Fruit fly (Drosophila melanogaster): ENCODE results near the gene Xrcc2.

Xrcc2 gene

dm6 chrX:18483261-18484218 is 16.4 kb upstream of the Xrcc2 start, which contains the start of gene Hayan:
TSS of gene Hayan (minus strand) at chrX:18483772.
- TF ChIP-seq dl (GFP tag; optimal IDR thresholded peaks at IDR 0.05; ENCODE audit: insufficient read depth in 1 of 2, partially characterized antibody in 2 of 2) = peak in 1 of 2 experiments; percentile 12
- no peak for TF ChIP-seq Myc (optimal IDR thresholded peaks at IDR 0.05)
- no peak for TF ChIP-seq CrebA (GFP tag; optimal IDR thresholded peaks at IDR 0.05; ENCODE audit: borderline replicate concordance)
- no peak for TF ChIP-seq OdsH (GFP tag; optimal IDR thresholded peaks at IDR 0.05)
- no peak for TF ChIP-seq ey (GFP tag; optimal IDR thresholded peaks at IDR 0.05)
- TF ChIP-seq GATAd (GFP tag; optimal IDR thresholded peaks at IDR 0.05) = no peak
- peak; percentile 79 for TF ChIP-seq Vsx2 (GFP tag; optimal IDR thresholded peaks at IDR 0.05; ENCODE audit: partially characterized antibody)
- no peak for TF ChIP-seq Abd-B (GFP tag; optimal IDR thresholded peaks at IDR 0.05)
- TF ChIP-seq Hr78 (GFP tag; optimal IDR thresholded peaks at IDR 0.05) = no peak
- no peak for TF ChIP-seq CG32264 (GFP tag; optimal IDR thresholded peaks at IDR 0.05)
- TF ChIP-seq foxo (GFP tag; optimal IDR thresholded peaks at IDR 0.05) = no peak
- no peak for TF ChIP-seq lola (GFP tag; optimal IDR thresholded peaks at IDR 0.05)
- no peak for TF ChIP-seq dsf (GFP tag; optimal IDR thresholded peaks at IDR 0.05; ENCODE audit: borderline replicate concordance)
- peak; percentile 12 for TF ChIP-seq Hr83 (GFP tag; optimal IDR thresholded peaks at IDR 0.05; ENCODE audit: poor library complexity, severe bottlenecking)
- peak; percentile 69 for TF ChIP-seq Sp1 (GFP tag; optimal IDR thresholded peaks at IDR 0.05)
- TF ChIP-seq woc (GFP tag; optimal IDR thresholded peaks at IDR 0.05) = peak; percentile 82
- no peak for TF ChIP-seq usp (GFP tag; optimal IDR thresholded peaks at IDR 0.05)
- peak; percentile 31 for TF ChIP-seq h (GFP tag; optimal IDR thresholded peaks at IDR 0.05)
- peak; percentile 45 for TF ChIP-seq fru (GFP tag; optimal IDR thresholded peaks at IDR 0.05)
- TF ChIP-seq HLH106 (tag; optimal IDR thresholded peaks at IDR 0.05) = no peak
- no peak for TF ChIP-seq jim (GFP tag; optimal IDR thresholded peaks at IDR 0.05)
- no peak for TF ChIP-seq psq (GFP tag; optimal IDR thresholded peaks at IDR 0.05)
- TF ChIP-seq brk (GFP tag; optimal IDR thresholded peaks at IDR 0.05) = no peak
- TF ChIP-seq tai (GFP tag; optimal IDR thresholded peaks at IDR 0.05) = no peak
- TF ChIP-seq Dif (GFP tag; optimal IDR thresholded peaks at IDR 0.05; ENCODE audit: partially characterized antibody) = peak; percentile 78
- TF ChIP-seq CG9705 (GFP tag; optimal IDR thresholded peaks at IDR 0.05) = no peak
- TF ChIP-seq Jra (GFP tag; optimal IDR thresholded peaks at IDR 0.05) = no peak
- TF ChIP-seq pan (optimal IDR thresholded peaks at IDR 0.05) = no peak
- no peak for TF ChIP-seq Rel (GFP tag; optimal IDR thresholded peaks at IDR 0.05)
- peak; percentile 89 for TF ChIP-seq Rel (tag; optimal IDR thresholded peaks at IDR 0.05)
- peak; percentile 53 for TF ChIP-seq br (GFP tag; optimal IDR thresholded peaks at IDR 0.05)
- no peak for TF ChIP-seq Mio (GFP tag; optimal IDR thresholded peaks at IDR 0.05)
- TF ChIP-seq rgr (GFP tag; optimal IDR thresholded peaks at IDR 0.05) = no peak
- no peak for TF ChIP-seq N (GFP tag; optimal IDR thresholded peaks at IDR 0.05)
- peak; percentile 19 for TF ChIP-seq Hnf4 (GFP tag; optimal IDR thresholded peaks at IDR 0.05)
- no peak for TF ChIP-seq sv (GFP tag; optimal IDR thresholded peaks at IDR 0.05)
- no peak for TF ChIP-seq sage (GFP tag; optimal IDR thresholded peaks at IDR 0.05)

- TF ChIP-seq Abd-B (GFP tag; optimal IDR thresholded peaks at IDR 0.05) = no peak
- peak in 1 of 2 experiments; percentile 19 for TF ChIP-seq foxo (GFP tag; optimal IDR thresholded peaks at IDR 0.05)
- no peak for TF ChIP-seq brk (GFP tag; optimal IDR thresholded peaks at IDR 0.05)
- TF ChIP-seq dmrt93B (GFP tag; optimal IDR thresholded peaks at IDR 0.05) = no peak
Measured at dm6 chrX:18486356-18487059, 13.4 kb upstream of the Xrcc2 start, which contains the start of gene psh. TSS of gene psh (minus strand) at chrX:18486921.
